Fruit fly (Drosophila melanogaster) whole organism, embryonic: ENCODE data around the gene Actn.

Source experiments
- Ada2b ChIP-seq: fragments of 200-800 bp; sonication (Bioruptor generic); IDR thresholded peaks from 2 replicates; pipeline ENCODE4 v1.3.6; 2022; ENCODE audit warnings: missing biosample characterization, missing genetic modification characterization
- Atf-2 ChIP-seq: fragments of 200-800 bp; sonication (Bioruptor generic); optimal IDR thresholded peaks from 2 replicates; lab custom pipeline; 2016; ENCODE audit warnings: missing biosample characterization, missing genetic modification characterization
- BtbVII ChIP-seq: fragments of 200-800 bp; sonication (Bioruptor generic); optimal IDR thresholded peaks from 3 replicates; lab custom pipeline; 2017; ENCODE audit warnings: missing biosample characterization, mild to moderate bottlenecking, missing genetic modification characterization
- CG1024 ChIP-seq: fragments of 200-800 bp; sonication (Bioruptor generic); IDR thresholded peaks from 2 replicates; pipeline ENCODE4 v1.3.6; 2022; ENCODE audit warnings: missing biosample characterization, missing genetic modification characterization
- CG10431 ChIP-seq: fragments of 200-800 bp; sonication (Bioruptor generic); optimal IDR thresholded peaks from 3 replicates; lab custom pipeline; 2018; ENCODE audit warnings: missing biosample characterization, mild to moderate bottlenecking, missing genetic modification characterization
- CG10979 ChIP-seq: fragments of 200-800 bp; sonication (Bioruptor generic); optimal IDR thresholded peaks from 2 replicates; lab custom pipeline; 2018; ENCODE audit warnings: missing biosample characterization, mild to moderate bottlenecking, missing genetic modification characterization, moderate library complexity
- CG11504 ChIP-seq: fragments of 200-800 bp; sonication (Bioruptor generic); optimal IDR thresholded peaks from 3 replicates; lab custom pipeline; 2019; ENCODE audit warnings: missing biosample characterization, mild to moderate bottlenecking, missing genetic modification characterization, moderate library complexity
- CG12236 ChIP-seq: fragments of 200-800 bp; sonication (Bioruptor generic); optimal IDR thresholded peaks from 2 replicates; lab custom pipeline; 2016; ENCODE audit warnings: missing biosample characterization, missing genetic modification characterization
- CG12744 ChIP-seq: fragments of 200-800 bp; sonication (Bioruptor generic); optimal IDR thresholded peaks from 2 replicates; lab custom pipeline; 2016; ENCODE audit warnings: missing biosample characterization, missing genetic modification characterization
- CG14014 ChIP-seq: fragments of 200-800 bp; sonication (Bioruptor generic); IDR thresholded peaks from 2 replicates; pipeline ENCODE4 v1.3.6; 2022; ENCODE audit warnings: missing biosample characterization, missing genetic modification characterization
- CG15073 ChIP-seq: fragments of 200-800 bp; sonication (Bioruptor generic); optimal IDR thresholded peaks from 2 replicates; lab custom pipeline; 2016; ENCODE audit warnings: missing biosample characterization, missing genetic modification characterization
- CG15269 ChIP-seq: fragments of 200-800 bp; sonication (Bioruptor generic); optimal IDR thresholded peaks from 2 replicates; lab custom pipeline; 2018; ENCODE audit warnings: missing biosample characterization, mild to moderate bottlenecking, missing genetic modification characterization, moderate library complexity
- CG18764 ChIP-seq: fragments of 200-800 bp; sonication (Bioruptor generic); optimal IDR thresholded peaks from 3 replicates; lab custom pipeline; 2016; ENCODE audit warnings: missing biosample characterization, missing genetic modification characterization
- CG2712 ChIP-seq: fragments of 200-800 bp; optimal IDR thresholded peaks from 3 replicates; lab custom pipeline; 2019; ENCODE audit warnings: missing biosample characterization, mild to moderate bottlenecking, missing genetic modification characterization, moderate library complexity
- CG3407 ChIP-seq: fragments of 200-800 bp; sonication (Bioruptor generic); optimal IDR thresholded peaks from 2 replicates; lab custom pipeline; 2018; ENCODE audit warnings: missing biosample characterization, mild to moderate bottlenecking, missing genetic modification characterization
- CoRest ChIP-seq: fragments of 200-800 bp; sonication (Bioruptor generic); optimal IDR thresholded peaks from 3 replicates; lab custom pipeline; 2018; ENCODE audit warnings: missing biosample characterization, mild to moderate bottlenecking, missing genetic modification characterization, moderate library complexity
- D19B ChIP-seq: fragments of 200-800 bp; sonication (Bioruptor generic); optimal IDR thresholded peaks from 2 replicates; lab custom pipeline; 2017; ENCODE audit warnings: missing biosample characterization, mild to moderate bottlenecking, missing genetic modification characterization
- Dll ChIP-seq: fragments of 200-800 bp; sonication (Bioruptor generic); IDR thresholded peaks from 4 replicates; pipeline ENCODE4 v1.3.6; 2022; ENCODE audit warnings: missing biosample characterization, missing genetic modification characterization; ENCODE audit not compliant: partially characterized antibody
- Drgx ChIP-seq: fragments of 200-800 bp; sonication (Bioruptor generic); IDR thresholded peaks from 2 replicates; pipeline ENCODE4 v1.3.6; 2022; ENCODE audit warnings: missing biosample characterization, missing genetic modification characterization
- Ets97D ChIP-seq: fragments of 200-800 bp; sonication (Bioruptor generic); optimal IDR thresholded peaks from 3 replicates; lab custom pipeline; 2016; ENCODE audit warnings: missing biosample characterization, missing genetic modification characterization
- Fer1 ChIP-seq: fragments of 200-800 bp; sonication (Bioruptor generic); optimal IDR thresholded peaks from 2 replicates; lab custom pipeline; 2017; ENCODE audit warnings: missing biosample characterization, mild to moderate bottlenecking, missing genetic modification characterization
- Fer3 ChIP-seq: fragments of 200-800 bp; sonication (Bioruptor generic); optimal IDR thresholded peaks from 2 replicates; lab custom pipeline; 2018; ENCODE audit warnings: missing biosample characterization, mild to moderate bottlenecking, missing genetic modification characterization, moderate library complexity
- Gug ChIP-seq: fragments of 200-800 bp; sonication (Bioruptor generic); IDR thresholded peaks from 4 replicates; pipeline ENCODE4 v1.3.6; 2022; ENCODE audit warnings: missing biosample characterization, missing genetic modification characterization
- NfI ChIP-seq: fragments of 200-800 bp; sonication (Bioruptor generic); optimal IDR thresholded peaks from 3 replicates; lab custom pipeline; 2018; ENCODE audit warnings: missing biosample characterization, mild to moderate bottlenecking, missing genetic modification characterization, moderate library complexity
- Ravus ChIP-seq: fragments of 200-800 bp; sonication (Bioruptor generic); IDR thresholded peaks from 2 replicates; pipeline ENCODE4 v1.3.6; 2022; ENCODE audit warnings: missing biosample characterization, missing genetic modification characterization
- Rfx ChIP-seq: fragments of 200-800 bp; sonication (Bioruptor generic); IDR thresholded peaks from 2 replicates; pipeline ENCODE4 v1.3.6; 2022; ENCODE audit warnings: missing biosample characterization, missing genetic modification characterization
- Trl ChIP-seq, 3 experiments: fragments of >200 bp in 2 of 3; fragments of 200-800 bp in 1 of 3; sonication (Bioruptor generic) in 1 of 3; optimal IDR thresholded peaks; 2 replicates in 1 of 3; 3 replicates in 2 of 3; lab custom pipeline; 2016 to 2017; ENCODE audit warnings: missing biosample characterization in 1 of 3, missing genetic modification characterization in 1 of 3
- abd-A ChIP-seq: fragments of 200-800 bp; sonication (Bioruptor generic); optimal IDR thresholded peaks from 3 replicates; lab custom pipeline; 2019; ENCODE audit warnings: missing biosample characterization, mild to moderate bottlenecking, missing genetic modification characterization, moderate library complexity
- amos ChIP-seq: fragments of 200-800 bp; sonication (Bioruptor generic); IDR thresholded peaks from 2 replicates; pipeline ENCODE4 v1.3.6; 2022; ENCODE audit warnings: missing biosample characterization, missing genetic modification characterization; ENCODE audit not compliant: partially characterized antibody
- aop ChIP-seq: fragments of 200-800 bp; sonication (Bioruptor generic); IDR thresholded peaks from 2 replicates; pipeline ENCODE4 v1.3.6; 2022; ENCODE audit warnings: missing biosample characterization, missing genetic modification characterization
- ara ChIP-seq: fragments of 200-800 bp; sonication (Bioruptor generic); IDR thresholded peaks from 2 replicates; pipeline ENCODE4 v1.3.6; 2022; ENCODE audit warnings: missing biosample characterization, missing genetic modification characterization
- chm ChIP-seq: fragments of 200-800 bp; sonication (Bioruptor generic); IDR thresholded peaks from 2 replicates; pipeline ENCODE4 v1.3.6; 2022; ENCODE audit warnings: missing biosample characterization, missing genetic modification characterization
- crc ChIP-seq: fragments of 200-800 bp; sonication (Bioruptor generic); optimal IDR thresholded peaks from 2 replicates; lab custom pipeline; 2016; ENCODE audit warnings: missing biosample characterization, missing genetic modification characterization
- cwo ChIP-seq: fragments of 200-800 bp; sonication (Bioruptor generic); optimal IDR thresholded peaks from 3 replicates; lab custom pipeline; 2017; ENCODE audit warnings: missing biosample characterization, missing genetic modification characterization, mild to moderate bottlenecking, moderate library complexity, missing genetic modification reagents
- disco-r ChIP-seq: fragments of 200-800 bp; sonication (Bioruptor generic); optimal IDR thresholded peaks from 2 replicates; lab custom pipeline; 2016; ENCODE audit warnings: missing biosample characterization, missing genetic modification characterization
- esg ChIP-seq: fragments of 200-800 bp; sonication (Bioruptor generic); conservative IDR thresholded peaks from 2 replicates; pipeline ENCODE4 v1.3.6; 2022; ENCODE audit warnings: missing biosample characterization, missing genetic modification characterization
- fu2 ChIP-seq: fragments of 200-800 bp; sonication (Bioruptor generic); optimal IDR thresholded peaks from 2 replicates; lab custom pipeline; 2016; ENCODE audit warnings: missing biosample characterization, missing genetic modification characterization
- gcm2 ChIP-seq: fragments of 200-800 bp; sonication (Bioruptor generic); optimal IDR thresholded peaks from 2 replicates; lab custom pipeline; 2016; ENCODE audit warnings: missing biosample characterization, missing genetic modification characterization
- gt ChIP-seq: fragments of 200-800 bp; sonication (Bioruptor generic); IDR thresholded peaks from 2 replicates; pipeline ENCODE4 v1.3.6; 2022; ENCODE audit warnings: missing biosample characterization, missing genetic modification characterization
- inv ChIP-seq: fragments of 200-800 bp; sonication (Bioruptor generic); IDR thresholded peaks from 2 replicates; pipeline ENCODE4 v1.3.6; 2022; ENCODE audit warnings: missing biosample characterization, missing genetic modification characterization; ENCODE audit not compliant: partially characterized antibody
- lov ChIP-seq, 2 experiments: fragments of 200-800 bp in 1 of 2; fragments of >200 bp in 1 of 2; sonication (Bioruptor generic) in 1 of 2; IDR thresholded peaks in 1 of 2; optimal IDR thresholded peaks in 1 of 2; 2 replicates in 1 of 2; 3 replicates in 1 of 2; pipeline versions ENCODE4 v1.3.6 to Lab custom; 2017 to 2022; ENCODE audit warnings: missing biosample characterization in 1 of 2, missing genetic modification characterization in 1 of 2
- pita ChIP-seq: fragments of 200-800 bp; sonication (Bioruptor generic); optimal IDR thresholded peaks from 2 replicates; lab custom pipeline; 2017; ENCODE audit warnings: missing biosample characterization, mild to moderate bottlenecking, missing genetic modification characterization
- pros ChIP-seq: fragments of 200-800 bp; sonication (Bioruptor generic); optimal IDR thresholded peaks from 3 replicates; lab custom pipeline; 2019; ENCODE audit warnings: missing biosample characterization, mild to moderate bottlenecking, missing genetic modification characterization, moderate library complexity
- psq ChIP-seq: fragments of 200-800 bp; sonication (Bioruptor generic); optimal IDR thresholded peaks from 2 replicates; lab custom pipeline; 2017; ENCODE audit warnings: missing biosample characterization, missing genetic modification characterization
- ranshi ChIP-seq: fragments of 200-800 bp; sonication (Bioruptor generic); IDR thresholded peaks from 2 replicates; pipeline ENCODE4 v1.3.6; 2022; ENCODE audit warnings: missing biosample characterization, missing genetic modification characterization
- row ChIP-seq: fragments of 200-800 bp; sonication (Bioruptor generic); IDR thresholded peaks from 3 replicates; pipeline ENCODE4 v1.3.6; 2022; ENCODE audit warnings: missing biosample characterization, missing genetic modification characterization
- shn ChIP-seq: fragments of 200-800 bp; sonication (Bioruptor generic); optimal IDR thresholded peaks from 3 replicates; lab custom pipeline; 2016; ENCODE audit warnings: missing biosample characterization, missing genetic modification characterization
- vvl ChIP-seq: fragments of 200-800 bp; sonication (Bioruptor generic); IDR thresholded peaks from 2 replicates; pipeline ENCODE4 v1.3.6; 2022; ENCODE audit warnings: missing biosample characterization, missing genetic modification characterization

Gene Actn

dm6 chrX:2010010-2010873 lies 31.9 kb downstream of the Actn start, which contains the start of gene east (continued):
- TF ChIP-seq Ets97D (GFP tag; lab: Kevin White, UChicago) (no peak), gt (GFP tag; lab: Robert Waterston, UW) (no peak), ara (GFP tag; lab: Robert Waterston, UW) (0 out of 2 replicates have a peak, but pooled peaks have one; percentile 3), disco-r (GFP tag; lab: Kevin White, UChicago) (no peak), Gug (no peak), Atf-2 (no peak), shn (no peak), Fer1 (GFP tag; lab: Kevin White, UChicago) (peak; percentile 27), row (GFP tag; lab: Robert Waterston, UW) (0 out of 3 replicates have a peak, but pooled peaks have one; percentile 17), cwo (GFP tag; lab: Kevin White, UChicago) (no peak), pita (GFP tag; lab: Kevin White, UChicago) (no peak), CG1024 (GFP tag; lab: Robert Waterston, UW) (no peak), CG10431 (peak; percentile 31), gcm2 (GFP tag; lab: Kevin White, UChicago) (no peak), fu2 (GFP tag; lab: Kevin White, UChicago) (no peak), CG3407 (GFP tag; lab: Kevin White, UChicago) (no peak), CG15073 (no peak), psq (peak; percentile 73), Rfx (GFP tag; lab: Robert Waterston, UW) (peak; percentile 35; the same call in 1 of the 2 replicates), crc (GFP tag; lab: Kevin White, UChicago) (no peak), CG10979 (tag; lab: Kevin White, UChicago) (no peak), CG15269 (tag; lab: Kevin White, UChicago) (peak; percentile 4), inv (no peak), aop (GFP tag; lab: Robert Waterston, UW) (no peak), CG11504 (tag; lab: Kevin White, UChicago) (no peak), lov (optimal IDR thresholded peaks at IDR 0.05; lab: Kevin White, UChicago) (no peak), lov (GFP tag; IDR thresholded peaks at IDR 0.05; lab: Robert Waterston, UW) (0 out of 3 replicates have a peak, but pooled peaks have one; percentile 11), CG18764 (GFP tag; lab: Kevin White, UChicago) (no peak), CoRest (tag; lab: Kevin White, UChicago) (peak; percentile 10), BtbVII (GFP tag; lab: Kevin White, UChicago) (no peak), CG2712 (tag; lab: Kevin White, UChicago) (no peak), Fer3 (tag; lab: Kevin White, UChicago) (peak; percentile 18), Drgx (0 out of 2 replicates have a peak, but pooled peaks have one; percentile 5), CG14014 (no peak), vvl (GFP tag; lab: Robert Waterston, UW) (peak; percentile 18; the same call in 1 of the 2 replicates), esg (GFP tag; lab: Robert Waterston, UW) (no peak), abd-A (tag; lab: Kevin White, UChicago) (peak; percentile 62), pros (GFP tag; lab: Kevin White, UChicago) (peak; percentile 76), Dll (peak; percentile 32; the same call in 2 of the 4 replicates), Ada2b (GFP tag; lab: Robert Waterston, UW) (no peak), D19B (GFP tag; lab: Kevin White, UChicago) (no peak), ranshi (GFP tag; lab: Robert Waterston, UW) (no peak), CG12744 (GFP tag; lab: Kevin White, UChicago) (no peak), amos (GFP tag; lab: Robert Waterston, UW) (no peak), chm (GFP tag; lab: Robert Waterston, UW) (0 out of 2 replicates have a peak, but pooled peaks have one; percentile 31), CG12236 (GFP tag; lab: Kevin White, UChicago) (no peak), Trl (optimal IDR thresholded peaks at IDR 0.05; lab: Kevin White, UChicago) (peak; percentile 77 to 92), Trl (GFP tag; optimal IDR thresholded peaks at IDR 0.05; lab: Kevin White, UChicago) (no peak), NfI (GFP tag; lab: Kevin White, UChicago) (peak; percentile 17), Ravus (GFP tag; lab: Robert Waterston, UW) (no peak)
